Worm (Caenorhabditis elegans): Measurements from ENCODE around the gene F08F3.4.

The F08F3.4 gene

DNA sequence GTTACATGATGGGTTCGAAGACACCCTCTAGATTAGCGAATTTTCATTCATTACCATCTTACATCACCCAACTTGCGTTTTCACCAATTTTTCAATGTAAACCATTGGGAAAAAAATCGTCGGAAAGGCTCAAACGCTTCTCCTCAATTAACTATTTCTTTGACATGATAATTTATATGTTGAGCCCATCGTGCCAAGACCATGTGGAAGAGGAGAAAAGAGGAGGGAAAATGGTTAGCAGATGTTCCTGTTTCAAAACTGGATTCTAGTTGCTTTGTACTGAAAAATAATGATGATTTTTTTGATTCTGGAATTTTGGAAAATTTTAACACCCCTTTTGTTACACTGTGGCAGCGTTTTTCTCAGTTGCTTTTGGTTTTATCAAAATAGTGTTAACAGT is 33.3 kb downstream of the F08F3.4 start:
- TF ChIP-seq elt-2 (tag; optimal IDR thresholded peaks at IDR 0.05) (no peak), hlh-17 (GFP tag; optimal IDR thresholded peaks at IDR 0.05; ENCODE audit: borderline replicate concordance) (no peak), mab-9 (GFP tag; IDR thresholded peaks at IDR 0.05) (no peak), dsc-1 (tag; optimal IDR thresholded peaks at IDR 0.05) (peak; percentile 56), lin-15B (tag; optimal IDR thresholded peaks at IDR 0.05) (no peak), F16B12.6 (tag; optimal IDR thresholded peaks at IDR 0.05) (no peak), fkh-4 (tag; optimal IDR thresholded peaks at IDR 0.05; ENCODE audit: borderline replicate concordance) (peak; percentile 19), xbp-1 (tag; optimal IDR thresholded peaks at IDR 0.05) (no peak)

ce11 chrV:5445839-5446238 is 35.1 kb downstream of the F08F3.4 start, which contains the start of gene F08F3.1:
F08F3.1 (plus strand) TSS chrV:5446139.
- TF ChIP-seq hlh-4 (tag; optimal IDR thresholded peaks at IDR 0.05) (no peak), ztf-4 (tag; optimal IDR thresholded peaks at IDR 0.05) (no peak), nhr-28 (tag; optimal IDR thresholded peaks at IDR 0.05) (no peak), nhr-85 (tag) (no peak), pag-3 (tag; optimal IDR thresholded peaks at IDR 0.05; ENCODE audit: borderline replicate concordance, insufficient read depth) (no peak), nhr-19 (GFP tag; conservative IDR thresholded peaks at IDR 0.05) (no peak), efl-1 (optimal IDR thresholded peaks at IDR 0.05) (no peak), efl-1 (GFP tag; optimal IDR thresholded peaks at IDR 0.05 in 1 of 2) (no peak), C16A3.4 (tag; optimal IDR thresholded peaks at IDR 0.05) (no peak), xbp-1 (tag; optimal IDR thresholded peaks at IDR 0.05) (no peak), fos-1 (tag; optimal IDR thresholded peaks at IDR 0.05) (no peak), ztf-11 (tag; optimal IDR thresholded peaks at IDR 0.05) (no peak), egl-27 (tag; optimal IDR thresholded peaks at IDR 0.05) (no peak), lin-15B (tag; optimal IDR thresholded peaks at IDR 0.05) (no peak), alr-1 (tag; optimal IDR thresholded peaks at IDR 0.05; ENCODE audit: borderline replicate concordance) (no peak), zag-1 (tag; optimal IDR thresholded peaks at IDR 0.05) (no peak), rnt-1 (tag; optimal IDR thresholded peaks at IDR 0.05) (no peak), jun-1 (tag; optimal IDR thresholded peaks at IDR 0.05) (no peak), fkh-10 (GFP tag; optimal IDR thresholded peaks at IDR 0.05) (no peak)

DNA sequence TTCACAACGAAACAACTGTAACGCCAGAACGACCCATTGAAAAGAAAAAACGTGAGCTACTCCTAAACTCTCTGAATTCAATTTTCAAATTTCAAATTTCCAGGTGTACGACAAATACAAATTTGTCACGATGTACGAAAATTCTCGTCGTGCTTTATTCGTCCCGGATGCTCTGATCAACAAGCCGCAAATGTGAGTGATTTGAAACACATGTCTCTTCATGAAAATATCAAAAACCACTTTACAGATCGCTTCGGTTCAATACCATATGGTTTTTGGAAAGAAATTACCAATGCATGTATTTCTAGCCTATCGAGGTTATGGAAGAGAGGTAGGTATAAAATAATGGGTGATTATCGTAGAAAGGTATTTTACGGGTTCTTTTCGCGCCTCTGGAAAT is 36.3 kb downstream of the F08F3.4 start:
- no peak for TF ChIP-seq unc-30 (tag; optimal IDR thresholded peaks at IDR 0.05)
- TF ChIP-seq grh-1 (GFP tag; IDR thresholded peaks at IDR 0.05), result no peak
- peak; percentile 63 for TF ChIP-seq fkh-4 (tag; optimal IDR thresholded peaks at IDR 0.05; ENCODE audit: borderline replicate concordance)
- TF ChIP-seq efl-3 (GFP tag; optimal IDR thresholded peaks at IDR 0.05), result no peak
- no peak for TF ChIP-seq Y116A8C.19 (tag; optimal IDR thresholded peaks at IDR 0.05; ENCODE audit: borderline replicate concordance)
- peak; percentile 89 for TF ChIP-seq dsc-1 (tag; optimal IDR thresholded peaks at IDR 0.05)
- no peak for TF ChIP-seq F16B12.6 (tag; optimal IDR thresholded peaks at IDR 0.05)
- no peak for TF ChIP-seq nhr-90 (tag; optimal IDR thresholded peaks at IDR 0.05; ENCODE audit: poor library complexity)
- no peak for TF ChIP-seq lin-39 (tag; optimal IDR thresholded peaks at IDR 0.05)
- no peak for TF ChIP-seq ceh-8 (GFP tag; optimal IDR thresholded peaks at IDR 0.05)
- TF ChIP-seq blmp-1 (tag; optimal IDR thresholded peaks at IDR 0.05), result no peak
- no peak for TF ChIP-seq nhr-19 (GFP tag; conservative IDR thresholded peaks at IDR 0.05)
- no peak for TF ChIP-seq lsy-2 (tag; optimal IDR thresholded peaks at IDR 0.05)
- TF ChIP-seq zag-1 (tag; optimal IDR thresholded peaks at IDR 0.05), result no peak

- TF ChIP-seq nhr-84 (tag; optimal IDR thresholded peaks at IDR 0.05), result no peak
- TF ChIP-seq efl-1 (optimal IDR thresholded peaks at IDR 0.05), result no peak
- TF ChIP-seq efl-1 (GFP tag; optimal IDR thresholded peaks at IDR 0.05 in 1 of 2), result no peak
- no peak for TF ChIP-seq unc-130 (tag; optimal IDR thresholded peaks at IDR 0.05)
- no peak for TF ChIP-seq sptf-1 (tag; optimal IDR thresholded peaks at IDR 0.05)
- no peak for TF ChIP-seq mdl-1 (tag; optimal IDR thresholded peaks at IDR 0.05)
These were observed 40.0 kb downstream of the F08F3.4 start for ce11 chrV:5450742-5451141.

Measured in whole organism, L1 larva.